Fruit fly (Drosophila melanogaster) whole organism, prepupa: Measurements from ENCODE around the gene CG5390.
A peak's percentile ranks its signal among the peaks of the same experiment; 100 is the strongest.

Source experiments
- Blimp-1 ChIP-seq: fragments of 200-800 bp; sonication (Bioruptor generic); optimal IDR thresholded peaks from 3 replicates; lab custom pipeline; 2017; ENCODE audit warnings: missing biosample characterization, missing genetic modification characterization, mild to moderate bottlenecking, moderate library complexity, missing genetic modification reagents
- CG10669 ChIP-seq: fragments of 200-800 bp; sonication (Bioruptor generic); optimal IDR thresholded peaks from 3 replicates; lab custom pipeline; 2018; ENCODE audit warnings: missing biosample characterization, mild to moderate bottlenecking, missing genetic modification characterization, moderate library complexity
- CG11902 ChIP-seq: fragments of 200-800 bp; sonication (Bioruptor generic); optimal IDR thresholded peaks from 3 replicates; lab custom pipeline; 2016; ENCODE audit warnings: missing biosample characterization, missing genetic modification characterization
- CG1621 ChIP-seq: fragments of 200-800 bp; sonication (Bioruptor generic); optimal IDR thresholded peaks from 3 replicates; lab custom pipeline; 2018; ENCODE audit warnings: missing biosample characterization, mild to moderate bottlenecking, missing genetic modification characterization
- CG16779 ChIP-seq: fragments of 200-800 bp; sonication (Bioruptor generic); optimal IDR thresholded peaks from 3 replicates; lab custom pipeline; 2017; ENCODE audit warnings: missing biosample characterization, mild to moderate bottlenecking, missing genetic modification characterization
- CG3032 ChIP-seq: fragments of 200-800 bp; optimal IDR thresholded peaks from 2 replicates; lab custom pipeline; 2019; ENCODE audit warnings: missing biosample characterization, mild to moderate bottlenecking, missing genetic modification characterization, moderate library complexity
- CG3919 ChIP-seq: fragments of 200-800 bp; sonication (Bioruptor generic); optimal IDR thresholded peaks from 3 replicates; lab custom pipeline; 2016; ENCODE audit warnings: missing biosample characterization, missing genetic modification characterization
- CG6163 ChIP-seq: fragments of 200-800 bp; sonication (Bioruptor generic); IDR thresholded peaks from 3 replicates; pipeline ENCODE4 v1.3.6; 2022; ENCODE audit warnings: missing biosample characterization, missing genetic modification characterization
- CG6276 ChIP-seq: fragments of 200-800 bp; sonication (Bioruptor generic); optimal IDR thresholded peaks from 2 replicates; lab custom pipeline; 2017; ENCODE audit warnings: missing biosample characterization, mild to moderate bottlenecking, missing genetic modification characterization
- CG6854 ChIP-seq: fragments of 200-800 bp; sonication (Bioruptor generic); optimal IDR thresholded peaks from 2 replicates; lab custom pipeline; 2017; ENCODE audit warnings: missing biosample characterization, mild to moderate bottlenecking, missing genetic modification characterization
- CG7368 ChIP-seq: fragments of 200-800 bp; sonication (Bioruptor generic); optimal IDR thresholded peaks from 3 replicates; lab custom pipeline; 2016; ENCODE audit warnings: missing biosample characterization, missing genetic modification characterization
- CG8319 ChIP-seq: fragments of 200-800 bp; sonication (Bioruptor generic); optimal IDR thresholded peaks from 3 replicates; lab custom pipeline; 2016; ENCODE audit warnings: missing biosample characterization, missing genetic modification characterization
- CG9139 ChIP-seq: fragments of 200-800 bp; sonication (Bioruptor generic); optimal IDR thresholded peaks from 3 replicates; lab custom pipeline; 2017; ENCODE audit warnings: missing biosample characterization, mild to moderate bottlenecking, missing genetic modification characterization
- Eip78C ChIP-seq: fragments of 200-800 bp; sonication (Bioruptor generic); peaks from one replicate; lab custom pipeline; 2016; ENCODE audit warnings: missing biosample characterization, missing genetic modification characterization
- Eip93F ChIP-seq: fragments of 200-800 bp; sonication (Bioruptor generic); optimal IDR thresholded peaks from 2 replicates; lab custom pipeline; 2016; ENCODE audit warnings: missing biosample characterization, mild to moderate bottlenecking, missing genetic modification characterization
- Ets96B ChIP-seq: fragments of 200-800 bp; optimal IDR thresholded peaks from 2 replicates; lab custom pipeline; 2019; ENCODE audit warnings: missing biosample characterization, mild to moderate bottlenecking, missing genetic modification characterization, moderate library complexity
- Lpt ChIP-seq: fragments of 200-800 bp; sonication (Bioruptor generic); optimal IDR thresholded peaks from 3 replicates; lab custom pipeline; 2016; ENCODE audit warnings: missing biosample characterization, missing genetic modification characterization
- Sox102F ChIP-seq: fragments of 200-800 bp; sonication (Bioruptor generic); optimal IDR thresholded peaks from 2 replicates; lab custom pipeline; 2016; ENCODE audit warnings: missing biosample characterization, mild to moderate bottlenecking, missing genetic modification characterization
- Sox15 ChIP-seq: fragments of 200-800 bp; sonication (Bioruptor generic); optimal IDR thresholded peaks from 3 replicates; lab custom pipeline; 2016; ENCODE audit warnings: missing biosample characterization, missing genetic modification characterization
- acj6 ChIP-seq: fragments of 200-800 bp; sonication (Bioruptor generic); optimal IDR thresholded peaks from 3 replicates; lab custom pipeline; 2016; ENCODE audit warnings: missing biosample characterization, missing genetic modification characterization
- cyc ChIP-seq: fragments of 200-800 bp; sonication (Bioruptor generic); optimal IDR thresholded peaks from 3 replicates; lab custom pipeline; 2016; ENCODE audit warnings: missing biosample characterization, missing genetic modification characterization
- esn ChIP-seq: fragments of 200-800 bp; sonication (Bioruptor generic); optimal IDR thresholded peaks from 2 replicates; lab custom pipeline; 2016; ENCODE audit warnings: missing biosample characterization, mild to moderate bottlenecking, missing genetic modification characterization, moderate library complexity
- fd59A ChIP-seq: fragments of 200-800 bp; sonication (Bioruptor generic); optimal IDR thresholded peaks from 2 replicates; lab custom pipeline; 2017; ENCODE audit warnings: missing biosample characterization, mild to moderate bottlenecking, missing genetic modification characterization, missing genetic modification reagents
- fd85E ChIP-seq: fragments of 200-800 bp; sonication (Bioruptor generic); optimal IDR thresholded peaks from 3 replicates; lab custom pipeline; 2016; ENCODE audit warnings: missing biosample characterization, missing genetic modification characterization
- fkh ChIP-seq: fragments of 200-800 bp; sonication (Bioruptor generic); optimal IDR thresholded peaks from 3 replicates; lab custom pipeline; 2017; ENCODE audit warnings: missing biosample characterization, mild to moderate bottlenecking, missing genetic modification characterization, moderate library complexity
- lz ChIP-seq: fragments of 200-800 bp; sonication (Bioruptor generic); optimal IDR thresholded peaks from 3 replicates; lab custom pipeline; 2016; ENCODE audit warnings: missing biosample characterization, missing genetic modification characterization
- salr ChIP-seq, 2 experiments: fragments of 200-800 bp; sonication (Bioruptor generic); optimal IDR thresholded peaks; 3 replicates each; lab custom pipeline; 2016 to 2018; ENCODE audit warnings: missing biosample characterization in 2 of 2, missing genetic modification characterization in 2 of 2, mild to moderate bottlenecking in 1 of 2
- vri ChIP-seq: fragments of 200-800 bp; sonication (Bioruptor generic); optimal IDR thresholded peaks from 3 replicates; lab custom pipeline; 2016; ENCODE audit warnings: missing biosample characterization, mild to moderate bottlenecking, missing genetic modification characterization

CG5390 gene

DNA sequence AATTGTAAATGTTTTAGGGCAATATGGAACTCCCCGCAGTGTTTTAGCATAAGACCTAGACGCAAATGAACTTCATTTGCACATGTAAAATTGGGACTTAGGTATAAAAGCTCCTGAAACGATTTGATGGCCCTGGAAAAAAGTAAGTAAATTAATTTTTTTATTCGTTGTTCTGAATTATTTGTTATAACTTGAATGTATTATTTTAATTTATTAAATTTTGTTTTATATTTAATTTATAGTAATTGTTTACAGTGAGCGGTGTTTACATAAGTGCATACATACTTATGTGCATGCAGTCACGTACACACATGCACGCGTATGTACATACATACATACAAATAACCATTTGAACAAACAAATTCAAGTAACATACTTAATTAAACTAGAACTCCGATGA, 30.0 kb downstream of the CG5390 start (continued):
- no peak for TF ChIP-seq salr (GFP tag; optimal IDR thresholded peaks at IDR 0.05; lab: Kevin White, UChicago)
- no peak for TF ChIP-seq CG6163 (GFP tag; lab: Robert Waterston, UW)
- no peak for TF ChIP-seq CG8319 (GFP tag; lab: Kevin White, UChicago)
- peak; percentile 69 for TF ChIP-seq Ets96B (tag; lab: Kevin White, UChicago)
- no peak for TF ChIP-seq CG10669
- TF ChIP-seq lz (GFP tag; lab: Kevin White, UChicago): no peak
- TF ChIP-seq Lpt (GFP tag; lab: Kevin White, UChicago): no peak
- TF ChIP-seq, all 60 proteins: peak for 12

DNA sequence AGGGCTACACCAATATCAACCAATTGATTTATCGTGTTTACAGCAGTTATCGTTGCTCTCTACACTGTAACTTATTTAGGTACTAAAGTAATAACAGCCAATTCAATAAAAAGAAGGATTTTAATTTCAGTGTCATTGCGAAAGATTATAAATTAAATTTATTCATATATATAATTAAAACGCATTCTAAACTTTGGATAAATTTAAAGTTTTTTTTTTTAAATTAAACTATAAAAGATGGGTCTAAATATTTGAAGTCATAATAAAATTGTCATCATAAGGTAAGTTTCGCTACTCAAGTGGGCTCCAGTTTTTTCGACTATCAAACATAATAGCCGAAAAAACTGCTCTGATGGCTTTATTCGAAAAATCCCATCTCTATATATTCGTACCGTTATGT, 34.2 kb downstream of the CG5390 start, which contains the start of gene trk:
TSS of gene trk (minus strand) at position 101 of the 400 bp plus-strand sequence.
- TF ChIP-seq acj6 (no peak), CG11902 (GFP tag; lab: Kevin White, UChicago) (no peak), CG3032 (tag; lab: Kevin White, UChicago) (no peak), CG1621 (tag; lab: Kevin White, UChicago) (no peak), CG9139 (no peak), Sox102F (GFP tag; lab: Kevin White, UChicago) (no peak), CG6276 (GFP tag; lab: Kevin White, UChicago) (no peak)

DNA sequence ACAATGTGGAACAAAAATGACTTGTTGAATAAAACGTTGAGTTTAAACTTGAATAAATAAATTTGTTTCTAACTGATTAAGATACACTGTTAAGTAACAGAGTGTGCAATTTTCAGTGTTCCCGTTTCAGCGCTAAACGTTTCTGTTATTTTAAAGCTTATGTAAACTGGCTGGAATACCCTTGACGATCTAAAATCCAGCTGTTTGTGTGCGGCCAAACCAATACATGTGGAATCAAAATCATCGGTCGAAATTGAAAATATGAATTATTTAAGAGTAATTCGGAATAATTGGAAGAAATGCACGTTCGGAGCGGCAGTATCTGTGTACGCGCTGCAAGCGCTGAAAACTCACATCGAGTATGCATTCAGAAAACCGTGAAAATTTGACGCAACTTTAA, 36.5 kb downstream of the CG5390 start, which contains the start of gene Mulk:
TSS of gene Mulk (plus strand) at position 198 of the 400 bp plus-strand sequence.
- TF ChIP-seq CG7368 (GFP tag; lab: Kevin White, UChicago): no peak
- TF ChIP-seq CG11902 (GFP tag; lab: Kevin White, UChicago): no peak
- no peak for TF ChIP-seq fd85E
- TF ChIP-seq CG6854 (GFP tag; lab: Kevin White, UChicago): no peak
- TF ChIP-seq fd59A (GFP tag; lab: Kevin White, UChicago): no peak
- TF ChIP-seq Blimp-1 (GFP tag; lab: Kevin White, UChicago): no peak
- no peak for TF ChIP-seq cyc (GFP tag; lab: Kevin White, UChicago)

DNA sequence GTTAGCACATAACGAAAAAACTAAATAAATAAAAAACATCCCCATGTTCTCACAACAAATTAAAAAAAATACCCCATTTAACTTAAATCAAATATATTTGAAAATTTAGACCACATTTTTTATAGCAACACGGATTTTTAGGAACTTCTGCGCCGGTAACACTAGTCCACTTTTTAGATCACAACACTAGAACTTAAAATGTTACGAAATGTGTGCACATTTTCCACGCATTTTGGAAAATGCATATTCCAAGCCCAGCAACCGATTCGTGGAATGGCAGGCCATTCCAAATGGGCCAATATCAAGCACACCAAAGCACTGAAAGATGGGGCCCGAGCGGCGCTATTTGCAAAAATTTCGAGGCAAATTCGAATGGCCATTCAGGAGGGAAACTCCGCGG, 37.7 kb downstream of the CG5390 start, which contains the start of gene CG4957:
TSS of gene CG4957 (plus strand) at position 185 of the 400 bp plus-strand sequence.
- TF ChIP-seq Sox15 (GFP tag; lab: Kevin White, UChicago) (no peak), Blimp-1 (GFP tag; lab: Kevin White, UChicago) (no peak), CG16779 (tag; lab: Kevin White, UChicago) (no peak), Eip93F (GFP tag; lab: Kevin White, UChicago) (no peak)

DNA sequence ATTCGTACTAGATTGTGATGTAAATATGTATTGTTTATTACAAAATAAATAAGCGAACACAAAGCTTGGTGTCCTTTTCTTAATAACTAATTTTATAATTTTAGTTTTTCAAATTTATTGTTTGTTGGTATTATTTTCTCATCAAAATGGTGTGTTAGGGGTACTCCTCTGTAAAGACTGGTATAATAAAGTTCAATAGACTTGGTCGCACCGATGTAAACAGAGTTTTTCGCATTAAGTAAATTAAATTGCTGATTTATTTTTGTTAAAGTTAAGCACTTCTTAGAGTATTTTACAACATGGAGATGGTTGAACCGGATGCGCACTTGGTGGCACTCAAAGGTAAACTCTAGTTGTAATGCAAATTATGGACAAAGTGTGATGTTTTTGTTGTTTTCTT, 39.9 kb downstream of the CG5390 start, which contains the start of gene CG4953:
TSS of gene CG4953 (plus strand) at position 193 of the 400 bp plus-strand sequence.
- TF ChIP-seq fkh (GFP tag; lab: Kevin White, UChicago): peak; percentile 78
- TF ChIP-seq esn (GFP tag; lab: Kevin White, UChicago): no peak
- TF ChIP-seq acj6: no peak
- no peak for TF ChIP-seq vri (GFP tag; lab: Kevin White, UChicago)
- no peak for TF ChIP-seq CG16779 (tag; lab: Kevin White, UChicago)

DNA sequence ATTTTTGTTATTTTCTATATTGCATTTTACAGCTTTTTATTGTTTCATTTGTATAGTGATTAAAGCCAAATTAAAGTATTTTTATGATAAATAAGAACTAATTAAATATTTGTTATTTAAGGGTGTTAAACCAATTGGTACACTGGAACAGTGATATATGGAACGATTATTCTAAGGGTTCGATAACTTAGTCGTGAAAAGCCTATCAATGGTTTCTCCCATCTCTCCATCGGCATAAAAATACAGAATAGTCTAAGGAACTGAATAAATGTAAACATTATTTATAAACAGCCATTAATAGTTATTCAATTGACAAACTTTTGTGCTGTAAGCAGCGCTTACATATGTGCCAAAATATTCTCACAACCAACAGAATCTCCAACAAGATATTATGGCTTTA, 41.3 kb downstream of the CG5390 start, which contains the start of gene Mob3:
TSS of gene Mob3 (plus strand) at position 208 of the 400 bp plus-strand sequence.
- TF ChIP-seq CG7368 (GFP tag; lab: Kevin White, UChicago) (no peak), esn (GFP tag; lab: Kevin White, UChicago) (peak; percentile 30), fd85E (no peak), CG9139 (no peak), Eip78C (GFP tag; lab: Kevin White, UChicago) (no peak), fd59A (GFP tag; lab: Kevin White, UChicago) (no peak), CG3919 (no peak), CG1621 (tag; lab: Kevin White, UChicago) (no peak), fkh (GFP tag; lab: Kevin White, UChicago) (peak; percentile 43)
